Worm (Caenorhabditis elegans): ENCODE measurements around the gene T01G1.4.

The T01G1.4 gene

ce11 chrIV:11401482-11401881 is 40.2 kb upstream of the T01G1.4 start:
- peak; percentile 21 for TF ChIP-seq tlf-1 (GFP tag; optimal IDR thresholded peaks at IDR 0.05)
- peak; percentile 33; the same call in 1 of the 2 replicates for TF ChIP-seq pbrm-1 (GFP tag; IDR thresholded peaks at IDR 0.05)
- peak; percentile 1 for TF ChIP-seq lsl-1 (GFP tag; optimal IDR thresholded peaks at IDR 0.05)
- peak; percentile 37 for TF ChIP-seq snpc-3.4 (tag; optimal IDR thresholded peaks at IDR 0.05)
- no peak for TF ChIP-seq nfyb-1 (GFP tag; IDR thresholded peaks at IDR 0.05)
- peak; percentile 59 for TF ChIP-seq dox-1 (GFP tag; IDR thresholded peaks at IDR 0.05)
- TF ChIP-seq ekl-4 (GFP tag; IDR thresholded peaks at IDR 0.05) = peak; percentile 64; the same call in 1 of the 2 replicates
- no peak for TF ChIP-seq efl-1 (GFP tag; optimal IDR thresholded peaks at IDR 0.05)
- peak; percentile 37 for TF ChIP-seq hmg-1.2 (GFP tag; IDR thresholded peaks at IDR 0.05)
- TF ChIP-seq ama-1 (optimal IDR thresholded peaks at IDR 0.05) = no peak
- TF ChIP-seq ama-1 (GFP tag; optimal IDR thresholded peaks at IDR 0.05) = peak in 1 of 2 experiments; percentile 8
- no peak for TF ChIP-seq hlh-26 (GFP tag; conservative IDR thresholded peaks at IDR 0.05)
- TF ChIP-seq aptf-3 (GFP tag; IDR thresholded peaks at IDR 0.05) = 0 out of 2 replicates have a peak, but pooled peaks have one; percentile 69
- TF ChIP-seq hsf-1 (GFP tag; IDR thresholded peaks at IDR 0.05) = no peak; the same call in 1 of the 2 replicates
- peak; percentile 15 for TF ChIP-seq athp-1 (tag; optimal IDR thresholded peaks at IDR 0.05)
- 0 out of 2 replicates have a peak, but pooled peaks have one; percentile 55 for TF ChIP-seq Y53G8AR.9 (GFP tag; conservative IDR thresholded peaks at IDR 0.05)
- TF ChIP-seq xnd-1 (tag; optimal IDR thresholded peaks at IDR 0.05) = peak; percentile 35
- TF ChIP-seq F49E8.2 (tag; optimal IDR thresholded peaks at IDR 0.05; ENCODE audit: insufficient read depth) = peak; percentile 82
- TF ChIP-seq madf-3 (GFP tag; IDR thresholded peaks at IDR 0.05) = 0 out of 2 replicates have a peak, but pooled peaks have one; percentile 9
- peak; percentile 11 for TF ChIP-seq ZK185.1 (tag; optimal IDR thresholded peaks at IDR 0.05; ENCODE audit: poor library complexity, severe bottlenecking)
- TF ChIP-seq nhr-90 (tag; optimal IDR thresholded peaks at IDR 0.05) = no peak
- peak; percentile 56 for TF ChIP-seq attf-6 (GFP tag; IDR thresholded peaks at IDR 0.05)
- no peak for TF ChIP-seq lag-1 (GFP tag; IDR thresholded peaks at IDR 0.05)
- TF ChIP-seq T26A5.8 (tag; optimal IDR thresholded peaks at IDR 0.05) = no peak
- peak; percentile 60; the same call in 1 of the 2 replicates for TF ChIP-seq F39B2.1 (GFP tag; IDR thresholded peaks at IDR 0.05)
- no peak for TF ChIP-seq repo-1 (tag; optimal IDR thresholded peaks at IDR 0.05)
- TF ChIP-seq mcd-1 (GFP tag; IDR thresholded peaks at IDR 0.05) = peak; percentile 34; the same call in 1 of the 2 replicates
- TF ChIP-seq ccch-3 (GFP tag; optimal IDR thresholded peaks at IDR 0.05) = no peak
- peak; percentile 71; the same call in 1 of the 2 replicates for TF ChIP-seq Y95B8A.8 (GFP tag; IDR thresholded peaks at IDR 0.05)
- peak; percentile 93 for TF ChIP-seq hrde-1 (tag; optimal IDR thresholded peaks at IDR 0.05; ENCODE audit: borderline replicate concordance)
- peak; percentile 45; the same call in 1 of the 2 replicates for TF ChIP-seq D2030.7 (GFP tag; IDR thresholded peaks at IDR 0.05)
- no peak for TF ChIP-seq F57C9.4 (tag; optimal IDR thresholded peaks at IDR 0.05)
- TF ChIP-seq madf-6 (GFP tag; IDR thresholded peaks at IDR 0.05) = peak; percentile 79
- no peak for TF ChIP-seq lsy-27 (tag; optimal IDR thresholded peaks at IDR 0.05; ENCODE audit: borderline replicate concordance, insufficient read depth)
- TF ChIP-seq F33H1.4 (GFP tag; IDR thresholded peaks at IDR 0.05) = 0 out of 2 replicates have a peak, but pooled peaks have one; percentile 23
- no peak for TF ChIP-seq him-1 (tag; optimal IDR thresholded peaks at IDR 0.05)
- TF ChIP-seq lin-26 (GFP tag; IDR thresholded peaks at IDR 0.05) = peak; percentile 94
- peak; percentile 57; the same call in 1 of the 2 replicates for TF ChIP-seq C17E4.6 (GFP tag; IDR thresholded peaks at IDR 0.05)
- TF ChIP-seq ztf-25 (GFP tag; IDR thresholded peaks at IDR 0.05) = 0 out of 2 replicates have a peak, but pooled peaks have one; percentile 26
- TF ChIP-seq tbp1 (GFP tag; optimal IDR thresholded peaks at IDR 0.05) = peak; percentile 33
- no peak for TF ChIP-seq nhr-179 (tag; optimal IDR thresholded peaks at IDR 0.05)
- peak; percentile 26 for TF ChIP-seq lin-54 (GFP tag; optimal IDR thresholded peaks at IDR 0.05)
- peak; percentile 46; the same call in 1 of the 2 replicates for TF ChIP-seq Y79H2A.3 (GFP tag; conservative IDR thresholded peaks at IDR 0.05)
- no peak for TF ChIP-seq F52B5.7 (tag; optimal IDR thresholded peaks at IDR 0.05)
- TF ChIP-seq rcor-1 (GFP tag; IDR thresholded peaks at IDR 0.05) = peak; percentile 35
- TF ChIP-seq B0336.3 (GFP tag; IDR thresholded peaks at IDR 0.05) = peak; percentile 62; the same call in 1 of the 2 replicates
- TF ChIP-seq K11D2.4 (GFP tag; IDR thresholded peaks at IDR 0.05) = no peak

Measured in whole organism, young adult.